Worm (Caenorhabditis elegans) whole organism, mixed stage, embryonic: ENCODE measurements around the gene F54H5.5.

Source experiments
- M03D4.4 ChIP-seq: sonication (generic microtip); optimal IDR thresholded peaks from 2 replicates; lab custom pipeline; 2017; ENCODE audit warnings: mild to moderate bottlenecking, missing genetic modification characterization, missing compliant biosample characterization
- ceh-39 ChIP-seq: fragments of 150-350 bp; optimal IDR thresholded peaks from 2 replicates; lab custom pipeline; 2014; ENCODE audit warnings: missing biosample characterization, missing genetic modification characterization
- elt-1 ChIP-seq: sonication (generic microtip); optimal IDR thresholded peaks from 2 replicates; lab custom pipeline; 2017; ENCODE audit warnings: missing genetic modification characterization, mild to moderate bottlenecking, missing compliant biosample characterization, antibody characterized with exemption, moderate library complexity, borderline replicate concordance; ENCODE audit not compliant: insufficient read depth
- elt-3 ChIP-seq: fragments of 150-350 bp; optimal IDR thresholded peaks from 2 replicates; lab custom pipeline; 2014; ENCODE audit warnings: missing biosample characterization, missing genetic modification characterization
- hlh-1 ChIP-seq: fragments of 150-350 bp; optimal IDR thresholded peaks from 2 replicates; lab custom pipeline; 2014; ENCODE audit warnings: missing biosample characterization, missing genetic modification reagents, missing genetic modification characterization
- lin-13 ChIP-seq: fragments of 150-350 bp; optimal IDR thresholded peaks from 2 replicates; lab custom pipeline; 2014; ENCODE audit warnings: missing biosample characterization, missing genetic modification characterization
- unc-39 ChIP-seq: fragments of 150-350 bp; optimal IDR thresholded peaks from 2 replicates; lab custom pipeline; 2014; ENCODE audit warnings: missing biosample characterization, missing genetic modification characterization

DNA sequence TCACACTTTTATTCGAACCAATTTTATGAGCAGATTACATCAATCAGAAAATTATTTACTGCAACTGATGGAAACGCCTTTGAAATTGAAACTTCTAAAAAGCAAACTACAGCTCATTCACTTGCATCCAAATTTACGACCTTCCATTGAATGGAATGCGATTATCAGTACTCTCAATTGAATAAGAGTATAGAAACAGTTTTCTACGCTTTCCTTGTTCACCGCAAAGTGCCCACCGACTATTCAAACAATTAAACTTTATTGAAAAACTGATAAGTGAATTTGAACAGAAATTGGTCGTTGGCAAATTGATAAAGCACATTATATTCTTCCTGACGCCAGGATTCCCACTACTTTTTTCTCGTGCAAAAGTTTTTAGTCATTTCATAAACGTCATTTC lies 38.8 kb upstream of the F54H5.5 start:
- no peak for TF ChIP-seq hlh-1 (tag; lab: Kevin White, UChicago)
- TF ChIP-seq ceh-39 (tag; lab: Kevin White, UChicago), result no peak
- TF ChIP-seq M03D4.4, result no peak
- TF ChIP-seq elt-1, result no peak
- no peak for TF ChIP-seq unc-39 (tag; lab: Kevin White, UChicago)
- TF ChIP-seq lin-13 (tag; lab: Kevin White, UChicago), result no peak
- no peak for TF ChIP-seq elt-3 (tag; lab: Kevin White, UChicago)
